Worm (Caenorhabditis elegans) whole organism, mixed stage, embryonic: ENCODE results near the gene fbxb-45.
"Not testable (repeated sequence)": the region's sequence is repeated elsewhere in the genome, so short reads cannot be mapped to it uniquely, and the experiment has no call there.

ENCODE experiments used
- ces-1 ChIP-seq: fragments of 150-350 bp; optimal IDR thresholded peaks from 2 replicates; lab custom pipeline; 2014; ENCODE audit warnings: missing biosample characterization, missing genetic modification reagents, missing genetic modification characterization
- lsy-2 ChIP-seq: fragments of 150-350 bp; optimal IDR thresholded peaks from 2 replicates; lab custom pipeline; 2014; ENCODE audit warnings: missing biosample characterization, missing genetic modification characterization
- nhr-237 ChIP-seq: fragments of 150-350 bp; optimal IDR thresholded peaks from 2 replicates; lab custom pipeline; 2014; ENCODE audit warnings: missing biosample characterization, missing genetic modification characterization
- unc-62 ChIP-seq: fragments of 150-350 bp; optimal IDR thresholded peaks from 2 replicates; lab custom pipeline; 2014; ENCODE audit warnings: missing biosample characterization, missing genetic modification reagents, missing genetic modification characterization
- ztf-11 ChIP-seq: fragments of 150-350 bp; optimal IDR thresholded peaks from 2 replicates; lab custom pipeline; 2014; ENCODE audit warnings: missing biosample characterization, missing genetic modification characterization

DNA sequence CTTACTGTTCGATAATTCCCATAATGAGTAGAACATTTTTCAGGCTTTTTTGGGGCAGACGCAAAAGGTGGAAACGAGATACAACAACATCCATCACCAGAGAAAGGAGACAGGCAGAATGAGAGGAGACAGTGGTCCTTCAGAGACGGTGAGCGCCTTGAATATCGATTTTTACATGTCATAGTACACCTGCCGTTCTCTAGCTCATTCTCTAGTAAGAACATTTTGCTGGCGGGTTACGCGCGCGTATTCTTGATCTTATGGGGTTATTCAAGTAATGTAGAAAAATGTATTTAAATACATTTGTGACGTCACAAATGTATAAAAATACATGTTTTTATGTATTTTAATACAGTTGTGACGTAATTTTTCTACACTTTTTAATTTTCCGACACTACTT is at the start of gene fbxb-45:
- TF ChIP-seq nhr-237 (tag; lab: Kevin White, UChicago); lsy-2; unc-62 (GFP tag; lab: Kevin White, UChicago); ces-1 (GFP tag; lab: Kevin White, UChicago); ztf-11: not testable (repeated sequence)
